Worm (Caenorhabditis elegans): Measurements from ENCODE around the gene efhd-1.
"Not testable (repeated sequence)": the region's sequence is repeated elsewhere in the genome, so short reads cannot be mapped to it uniquely, and the experiment has no call there.

The efhd-1 gene

DNA sequence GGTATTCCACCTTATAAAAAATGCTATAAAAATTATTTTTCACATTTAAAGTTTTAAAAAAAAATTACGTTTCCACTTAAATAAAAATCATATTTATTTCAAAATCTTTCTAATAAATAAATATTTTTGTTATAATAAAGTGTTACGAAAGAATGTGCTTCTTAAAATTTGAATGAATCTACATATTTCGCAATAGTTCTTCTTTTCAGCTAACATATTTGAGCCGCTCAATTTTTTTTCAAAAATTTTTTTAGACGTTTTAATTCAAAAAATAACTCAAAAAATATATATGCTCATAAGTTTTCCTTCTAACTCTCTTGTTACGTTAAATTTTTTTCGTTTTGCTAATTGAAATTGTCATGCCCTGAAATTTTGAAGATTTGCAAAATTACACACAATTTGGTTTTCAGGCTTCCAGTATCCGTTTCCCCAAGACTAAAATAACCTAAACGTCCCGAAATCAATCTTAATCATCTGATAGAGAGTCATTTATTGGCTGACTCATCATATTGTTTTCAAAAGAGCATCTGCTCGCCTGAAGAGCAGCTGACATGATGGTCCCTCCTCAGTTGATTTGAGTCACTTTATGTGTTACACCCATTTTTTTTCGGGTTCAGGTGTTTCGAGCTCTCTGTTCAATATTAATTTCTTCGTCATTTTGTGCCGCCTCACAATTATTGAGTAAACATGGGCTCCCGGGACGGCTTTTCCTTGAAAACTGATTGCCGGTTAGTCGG lies at the start of gene efhd-1:
Gene efhd-1 (plus strand): TSS at position 582 of the 737 bp plus-strand sequence.
- no peak for TF ChIP-seq unc-62 (GFP tag; optimal IDR thresholded peaks at IDR 0.05)

DNA sequence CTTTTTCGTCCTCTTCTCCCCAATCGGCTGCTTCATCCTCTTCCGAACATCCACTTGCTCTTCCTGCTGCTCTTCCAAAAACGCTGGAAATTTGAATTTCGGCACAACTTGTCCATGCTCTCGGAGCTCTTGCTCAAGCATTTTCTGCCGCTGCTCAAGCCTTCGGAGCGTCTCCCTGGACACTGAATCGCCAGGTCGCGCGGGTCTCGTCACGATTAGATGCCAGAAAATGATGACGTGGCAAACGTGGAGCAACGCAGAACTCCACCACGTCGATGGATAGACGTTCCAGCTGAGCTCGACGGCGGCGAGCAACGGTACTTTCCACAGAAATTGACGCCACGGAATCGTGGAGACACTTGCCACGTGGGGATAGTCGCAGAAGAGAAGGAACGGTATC lies 49.4 kb upstream of the efhd-1 start:
- no peak for TF ChIP-seq unc-62 (GFP tag; optimal IDR thresholded peaks at IDR 0.05)

DNA sequence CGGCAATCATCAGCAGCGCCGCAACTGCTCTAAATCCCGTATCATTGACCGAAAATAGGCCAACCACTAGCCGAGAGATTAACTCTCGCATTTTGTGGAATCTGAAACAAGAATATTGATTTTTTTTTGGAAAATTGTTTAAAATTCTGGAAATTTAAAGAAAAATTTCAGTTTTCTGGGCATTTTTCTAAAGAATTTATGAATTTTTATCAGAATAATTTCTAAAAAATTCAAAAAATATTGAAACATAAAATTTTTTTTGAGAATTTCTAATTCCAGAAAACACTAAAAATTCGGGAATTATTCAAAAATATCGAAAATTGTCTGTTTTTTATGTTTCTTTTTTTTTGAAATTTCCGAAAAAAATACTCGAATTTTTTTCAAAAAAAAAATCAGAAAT lies 45.9 kb upstream of the efhd-1 start, which contains the start of gene algn-3:
Gene algn-3 (minus strand): TSS at position 101 of the 400 bp plus-strand sequence.
- no peak for TF ChIP-seq unc-62 (GFP tag; optimal IDR thresholded peaks at IDR 0.05)

DNA sequence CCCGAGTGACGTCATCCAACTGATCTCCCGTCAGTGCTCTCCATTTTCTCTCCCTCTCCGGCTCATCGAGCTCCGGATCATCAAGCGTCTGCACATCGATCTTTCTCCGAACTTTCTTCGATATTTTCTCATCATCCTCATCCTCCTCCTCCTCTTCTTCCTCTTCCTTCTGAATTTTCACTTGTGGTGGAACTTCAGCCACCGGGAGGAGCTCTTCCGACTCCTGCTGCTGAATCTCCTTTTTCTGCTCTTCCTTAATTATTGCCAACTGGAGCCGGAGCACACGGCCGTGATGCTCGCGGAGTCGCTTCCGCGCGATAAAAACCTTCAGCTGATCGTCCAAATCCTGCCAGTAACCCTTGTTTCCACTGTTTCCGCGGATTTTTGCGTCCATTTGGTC lies 42.3 kb upstream of the efhd-1 start:
- TF ChIP-seq unc-62 (GFP tag; optimal IDR thresholded peaks at IDR 0.05), result no peak

DNA sequence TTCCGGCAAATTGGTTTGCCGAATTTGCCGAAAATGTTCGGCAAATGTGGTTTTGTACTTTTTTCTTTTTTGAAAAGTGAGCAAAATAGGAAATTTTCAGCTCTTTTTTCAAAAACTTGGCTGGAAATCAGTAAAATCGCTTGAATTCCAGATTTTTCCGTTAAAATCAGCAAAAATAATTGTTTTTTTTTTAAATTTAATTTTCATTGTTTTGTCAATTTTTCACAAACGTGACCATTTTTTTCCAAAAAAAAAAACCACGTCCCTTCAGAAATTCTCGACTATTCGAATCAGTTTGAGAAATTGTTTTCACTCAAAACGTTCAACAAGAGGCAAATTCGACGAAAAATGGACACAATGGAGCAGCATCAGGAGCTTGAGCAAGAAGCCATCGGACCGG lies 41.1 kb upstream of the efhd-1 start, which contains the start of gene K09E4.1:
Gene K09E4.1 (plus strand): TSS at position 301 of the 400 bp plus-strand sequence.
- no peak for TF ChIP-seq unc-62 (GFP tag; optimal IDR thresholded peaks at IDR 0.05)

DNA sequence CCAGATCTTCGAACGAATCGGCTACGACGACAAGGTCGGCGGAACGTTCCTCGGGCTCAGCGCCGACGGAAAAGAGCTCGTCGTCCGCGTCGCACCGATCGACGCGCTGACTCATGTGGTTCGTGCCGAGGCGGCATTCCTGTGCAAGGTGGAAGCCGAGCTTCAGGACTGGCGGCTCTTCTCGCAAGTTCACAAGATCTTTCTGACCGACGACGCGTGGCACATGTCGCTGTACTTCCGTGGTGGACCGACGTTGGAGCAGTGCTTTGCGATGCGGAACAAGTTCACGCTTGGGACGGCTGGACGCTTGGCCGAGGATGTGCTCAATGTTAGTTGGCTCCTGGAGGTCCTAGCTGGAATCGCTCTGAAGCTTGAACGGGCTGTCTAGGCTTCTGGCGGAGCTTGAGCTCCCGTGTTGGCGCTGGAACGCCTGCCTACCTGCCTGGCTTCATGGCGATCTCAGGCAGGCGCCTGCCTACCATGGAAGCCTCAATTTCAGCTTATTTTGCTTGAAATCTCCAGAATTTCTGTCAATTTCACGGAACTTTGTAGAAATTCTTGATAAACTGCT lies 39.7 kb upstream of the efhd-1 start:
- no peak for TF ChIP-seq unc-62 (GFP tag; optimal IDR thresholded peaks at IDR 0.05)

DNA sequence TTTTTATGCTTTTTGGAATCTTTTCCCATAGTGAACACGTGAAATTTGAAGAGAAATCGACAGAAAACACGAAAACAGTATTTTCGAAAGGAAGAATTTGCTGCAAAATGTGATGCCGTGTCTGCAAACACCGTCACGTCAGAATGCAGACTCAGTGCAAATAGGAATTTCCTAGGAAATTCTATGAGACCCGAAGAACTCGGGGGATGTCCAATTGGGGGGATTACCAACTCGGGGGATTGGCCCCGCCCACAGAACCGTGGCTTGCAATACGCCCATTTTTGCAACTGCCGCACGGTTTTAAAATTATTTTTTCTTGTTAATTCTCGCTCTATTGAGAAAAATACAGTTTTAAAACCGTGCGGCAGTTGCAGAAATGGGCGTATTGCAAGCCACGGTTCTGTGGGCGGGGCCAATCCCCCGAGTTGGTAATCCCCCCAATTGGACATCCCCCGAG lies 36.5 kb upstream of the efhd-1 start, which contains the start of gene cacn-1:
Gene cacn-1 (minus strand): TSS at position 51 of the 457 bp plus-strand sequence.
- TF ChIP-seq unc-62 (GFP tag; optimal IDR thresholded peaks at IDR 0.05), result not testable (repeated sequence)

DNA sequence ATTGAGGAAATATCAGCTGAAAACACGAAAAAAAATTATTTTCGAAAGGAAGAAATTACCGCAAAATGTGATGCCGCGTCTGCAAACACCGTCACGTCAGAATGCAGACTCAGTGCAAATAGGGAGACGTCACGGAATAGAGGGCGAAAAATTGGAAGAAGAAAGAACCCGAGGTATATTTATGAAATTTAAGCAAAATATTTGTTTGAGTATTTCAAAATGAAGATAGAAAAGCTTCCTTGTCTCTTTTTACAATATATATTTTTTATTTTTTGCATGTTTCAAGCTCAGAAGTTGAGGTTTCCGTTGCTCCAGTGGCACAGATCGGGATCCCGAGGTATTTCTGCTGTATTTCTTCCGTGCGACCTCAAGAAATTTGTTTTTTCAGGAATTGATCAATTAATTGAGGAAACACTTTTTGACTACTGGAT lies 34.8 kb upstream of the efhd-1 start, which contains the start of gene W03H9.2:
Gene W03H9.2 (minus strand): TSS at position 32 of the 431 bp plus-strand sequence.
- TF ChIP-seq unc-62 (GFP tag; optimal IDR thresholded peaks at IDR 0.05), result no peak

DNA sequence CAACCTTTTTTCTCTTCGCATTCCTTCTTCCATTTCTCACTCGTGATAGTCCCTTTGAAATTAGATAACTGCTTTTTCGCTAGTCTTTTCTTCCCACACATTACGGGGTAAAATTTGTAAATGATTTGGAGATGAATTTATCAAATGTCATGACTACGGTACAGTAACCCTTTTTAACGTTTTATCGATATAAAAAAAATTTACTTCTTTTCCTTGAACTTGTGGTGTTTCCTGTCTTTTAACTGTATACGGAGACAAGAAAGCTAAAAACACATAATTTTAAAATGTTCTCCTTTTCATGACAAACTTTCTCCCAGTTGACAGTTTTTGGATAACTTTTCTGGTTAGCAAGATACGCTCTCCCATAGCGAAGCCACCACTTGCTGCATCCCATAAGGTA lies 28.6 kb upstream of the efhd-1 start, which contains the start of gene W03H9.1:
Gene W03H9.1 (minus strand): TSS at position 101 of the 400 bp plus-strand sequence.
- TF ChIP-seq unc-62 (GFP tag; optimal IDR thresholded peaks at IDR 0.05), result no peak

DNA sequence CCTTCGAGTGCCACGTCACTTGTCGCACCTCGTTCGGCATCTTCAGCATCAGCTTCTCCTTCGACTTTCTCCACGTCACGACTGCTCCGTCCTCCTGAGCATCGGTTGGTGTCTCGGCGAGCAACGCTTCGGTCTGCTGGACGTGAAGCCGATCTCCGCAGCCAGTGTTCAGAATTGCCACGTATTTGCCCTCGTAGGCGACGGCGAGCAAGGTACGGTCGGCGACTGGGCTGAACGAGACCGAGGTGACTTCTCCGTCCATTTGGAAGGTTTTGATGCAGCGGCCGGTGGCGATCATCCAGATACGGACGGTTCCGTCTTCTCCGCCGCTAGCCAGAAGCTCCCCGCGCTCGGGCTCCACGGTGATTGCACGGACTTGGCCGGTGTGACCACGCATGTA lies 26.3 kb upstream of the efhd-1 start:
- TF ChIP-seq unc-62 (GFP tag; optimal IDR thresholded peaks at IDR 0.05), result no peak

DNA sequence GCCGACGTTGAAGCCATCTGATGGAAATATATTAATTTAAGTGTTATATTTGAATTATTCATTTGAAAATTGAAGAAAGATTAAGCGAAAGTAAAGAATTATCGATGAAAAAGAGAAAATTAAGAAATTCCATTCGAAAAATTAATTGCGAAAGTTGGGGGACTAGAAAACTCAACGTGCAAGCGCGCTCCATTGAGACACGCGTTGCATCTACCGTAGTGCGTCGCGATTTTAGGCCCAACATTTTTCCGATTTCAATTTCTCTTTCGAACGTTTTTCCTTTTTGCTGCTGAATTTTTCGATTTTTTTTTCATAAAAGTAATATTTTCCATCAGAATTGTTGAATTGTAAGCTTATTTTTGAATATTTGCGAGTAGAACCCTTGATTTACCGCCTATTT lies 24.3 kb upstream of the efhd-1 start, which contains the start of gene Y48B6A.1:
Gene Y48B6A.1 (minus strand): TSS at position 17 of the 400 bp plus-strand sequence.
- TF ChIP-seq unc-62 (GFP tag; optimal IDR thresholded peaks at IDR 0.05), result no peak

DNA sequence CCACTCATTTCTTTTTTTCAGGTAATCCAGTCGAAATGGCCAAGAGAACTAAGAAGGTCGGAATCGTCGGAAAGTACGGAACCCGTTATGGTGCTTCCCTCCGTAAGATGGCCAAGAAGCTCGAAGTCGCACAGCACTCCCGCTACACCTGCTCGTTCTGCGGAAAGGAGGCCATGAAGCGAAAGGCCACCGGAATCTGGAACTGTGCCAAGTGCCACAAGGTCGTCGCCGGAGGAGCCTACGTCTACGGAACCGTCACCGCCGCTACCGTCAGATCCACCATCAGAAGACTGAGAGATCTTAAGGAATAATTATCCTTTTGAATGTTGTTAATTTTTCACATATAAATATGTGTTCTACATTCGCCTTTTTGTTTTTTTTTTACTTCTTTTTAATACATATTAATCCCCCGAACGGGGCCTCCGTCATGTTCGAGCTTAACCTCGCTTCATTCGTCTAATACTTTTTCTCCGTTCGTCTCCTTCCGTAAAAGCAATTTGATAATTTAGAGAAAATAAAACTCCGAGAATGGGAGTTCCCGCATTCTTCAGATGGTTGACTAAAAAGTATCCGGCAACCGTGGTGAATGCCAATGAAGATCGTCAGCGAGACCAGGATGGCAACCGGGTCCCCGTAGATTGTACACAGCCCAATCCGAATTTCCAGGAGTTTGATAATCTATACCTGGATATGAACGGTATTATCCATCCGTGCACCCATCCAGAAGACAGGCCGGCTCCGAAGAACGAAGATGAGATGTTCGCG lies 23.2 kb upstream of the efhd-1 start, which contains the start of the genes rpl-43 and xrn-2:
Gene rpl-43 (plus strand): TSS at position 36 of the 765 bp plus-strand sequence.
Gene xrn-2 (plus strand): TSS at position 510 of the 765 bp plus-strand sequence.
- TF ChIP-seq unc-62 (GFP tag; optimal IDR thresholded peaks at IDR 0.05), result no peak

DNA sequence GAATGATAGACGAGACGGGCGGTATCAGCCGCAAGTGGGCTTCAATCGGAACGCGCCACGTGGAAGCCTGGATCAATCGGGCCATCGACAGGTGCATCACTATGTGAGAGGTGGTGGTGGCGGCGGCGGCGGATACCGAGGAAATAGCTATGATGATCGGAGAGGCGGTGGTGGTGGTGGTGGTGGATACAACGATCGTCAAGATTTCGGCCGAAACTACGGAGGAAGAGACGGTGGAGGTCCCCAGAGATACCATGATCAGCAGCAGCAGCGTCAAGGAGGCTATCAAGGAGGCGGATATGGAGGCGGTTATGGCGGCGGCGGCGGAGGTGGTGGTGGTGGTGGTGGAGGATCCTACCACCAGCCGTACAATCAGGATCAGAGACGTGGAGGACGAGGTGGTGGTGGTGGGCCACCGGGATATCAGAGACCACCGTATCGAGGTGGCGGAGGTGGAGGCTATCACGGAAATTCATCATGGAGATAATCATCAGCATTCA lies 13.1 kb upstream of the efhd-1 start:
- no peak for TF ChIP-seq unc-62 (GFP tag; optimal IDR thresholded peaks at IDR 0.05)

DNA sequence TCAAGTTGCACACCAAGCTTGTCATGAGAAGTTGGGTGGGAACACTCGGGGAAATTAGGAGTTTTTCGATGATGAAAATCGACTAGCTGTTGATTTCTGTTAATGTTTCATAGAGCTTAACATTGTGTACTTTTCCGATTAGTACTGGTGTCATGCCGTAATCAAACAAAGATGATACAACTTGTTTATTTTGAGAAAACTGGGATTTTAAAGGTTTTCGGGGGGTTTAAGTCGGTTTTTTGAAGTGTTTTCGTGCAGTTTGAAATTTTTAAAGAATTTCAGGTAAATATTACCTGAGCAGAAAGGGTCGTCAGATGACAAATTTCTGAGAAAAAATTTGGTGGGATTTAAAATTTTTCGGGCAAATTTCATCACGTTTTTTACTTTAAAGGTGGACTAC lies 7.1 kb upstream of the efhd-1 start, which contains the start of gene eat-2:
Gene eat-2 (minus strand): TSS at position 101 of the 400 bp plus-strand sequence.
- no peak for TF ChIP-seq unc-62 (GFP tag; optimal IDR thresholded peaks at IDR 0.05)

DNA sequence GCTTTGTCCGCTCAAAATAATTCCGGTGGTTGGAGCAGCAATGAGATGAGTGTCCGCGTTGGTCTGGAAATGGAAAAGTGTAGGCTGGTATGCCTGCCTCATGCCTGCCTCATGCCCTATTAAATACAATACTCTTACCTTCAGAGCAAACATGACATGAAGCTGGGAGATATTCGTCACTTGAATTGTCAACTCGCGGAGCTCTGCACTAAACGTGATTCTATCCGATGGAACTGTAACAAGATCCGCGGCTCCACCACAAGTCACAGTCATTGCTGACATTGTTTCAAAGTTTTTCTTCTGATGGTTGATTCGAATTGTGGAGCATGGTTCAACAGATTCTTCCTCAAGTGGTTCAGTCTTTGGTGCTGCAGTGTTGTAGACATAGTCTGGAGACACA lies 5.4 kb upstream of the efhd-1 start:
- TF ChIP-seq unc-62 (GFP tag; optimal IDR thresholded peaks at IDR 0.05), result no peak
